Worm (Caenorhabditis elegans): ENCODE measurements around the gene Y49F6B.14.

DNA sequence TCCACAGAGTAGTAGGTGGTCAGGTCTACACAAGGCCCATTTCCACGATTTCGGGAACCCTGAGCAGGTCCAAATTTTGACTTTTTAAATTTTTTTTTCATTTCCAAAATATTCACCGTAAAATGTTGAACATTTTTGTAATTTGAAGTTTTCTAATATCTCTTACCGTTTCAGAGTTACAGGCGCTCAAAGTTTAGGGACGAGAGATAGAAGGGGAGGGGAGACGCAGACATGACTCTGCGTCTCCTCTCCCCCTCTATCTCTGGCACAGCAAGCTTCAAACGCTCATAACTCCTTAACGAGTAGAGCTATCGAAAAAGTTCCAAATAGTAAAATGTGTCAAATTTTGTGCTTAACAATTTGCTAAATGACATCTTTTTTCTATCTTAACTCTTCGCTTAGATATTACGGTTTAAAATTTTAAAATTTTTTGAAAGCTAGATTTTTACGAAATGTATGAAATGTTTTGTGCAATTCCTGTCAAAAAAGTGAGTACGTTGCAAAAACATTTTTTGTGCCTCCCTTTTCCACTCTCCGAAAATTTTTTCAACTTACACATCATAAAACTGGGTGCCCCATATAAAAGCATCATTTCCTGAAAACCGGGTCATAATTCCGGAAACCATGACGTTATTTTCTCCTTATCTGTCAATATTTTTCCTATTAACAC is at the start of gene Y49F6B.14, which contains the start of gene clec-125:
- TF ChIP-seq ztf-23 (GFP tag; IDR thresholded peaks at IDR 0.05) (no peak), flt-1 (GFP tag; IDR thresholded peaks at IDR 0.05) (no peak)
